Worm (Caenorhabditis elegans): ENCODE data around the gene elo-5.

- TF ChIP-seq med-1 (GFP tag; optimal IDR thresholded peaks at IDR 0.05; ENCODE audit: insufficient read depth) (no peak), cog-1 (tag; optimal IDR thresholded peaks at IDR 0.05) (no peak), ref-1 (GFP tag; conservative IDR thresholded peaks at IDR 0.05) (no peak)
Measured at ce11 chrIV:5411120-5411519, 34.2 kb upstream of the elo-5 start, which contains the start of gene ZK616.65.
